Worm (Caenorhabditis elegans): ENCODE results near the gene gly-10.

DNA sequence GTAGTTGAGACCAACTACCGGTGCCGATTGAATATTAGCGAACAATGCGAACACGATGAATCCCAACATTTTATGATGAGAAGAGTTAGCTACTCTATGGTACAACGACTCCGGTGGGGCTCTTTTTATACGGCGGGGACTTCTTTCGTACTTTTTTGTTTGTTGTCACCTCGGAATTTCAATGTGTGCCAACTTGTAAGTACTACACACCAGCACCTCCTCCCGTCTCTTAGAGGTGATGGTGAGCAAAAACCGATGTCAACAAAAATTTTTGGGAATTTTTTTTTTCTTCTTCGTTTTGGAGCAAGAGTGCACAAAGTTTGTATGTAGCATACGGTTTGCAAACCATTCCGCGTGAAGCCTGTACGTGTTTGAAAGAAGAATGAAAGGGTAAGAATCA lies 4.3 kb upstream of the gly-10 start, which contains the start of gene Y45F10D.2:
- TF ChIP-seq ceh-18 (tag; optimal IDR thresholded peaks at IDR 0.05) (no peak), fkh-10 (GFP tag; optimal IDR thresholded peaks at IDR 0.05) (no peak), pha-2 (tag; optimal IDR thresholded peaks at IDR 0.05) (no peak), hlh-30 (tag; optimal IDR thresholded peaks at IDR 0.05; ENCODE audit: insufficient read depth) (no peak), sdc-2 (tag; optimal IDR thresholded peaks at IDR 0.05) (no peak), gmeb-2 (tag; optimal IDR thresholded peaks at IDR 0.05) (no peak)
